Worm (Caenorhabditis elegans) whole organism, L2 larva: ENCODE data around the gene dpr-1.

Source experiments
- C34F6.9 ChIP-seq: fragments of 150-350 bp; optimal IDR thresholded peaks from 2 replicates; lab custom pipeline; 2014; ENCODE audit warnings: missing biosample characterization, missing genetic modification characterization
- F13H6.1 ChIP-seq: sonication (generic microtip); optimal IDR thresholded peaks from 2 replicates; lab custom pipeline; 2016; ENCODE audit warnings: missing genetic modification characterization, missing compliant biosample characterization
- R02D3.7 ChIP-seq: fragments of 150-350 bp; optimal IDR thresholded peaks from 2 replicates; lab custom pipeline; 2014; ENCODE audit warnings: missing biosample characterization, missing genetic modification characterization
- Y55F3AM.14 ChIP-seq: fragments of 200-800 bp; sonication (Bioruptor generic); optimal IDR thresholded peaks from 2 replicates; lab custom pipeline; 2018; ENCODE audit warnings: mild to moderate bottlenecking, missing genetic modification characterization, missing compliant biosample characterization
- ZK546.5 ChIP-seq: sonication (generic microtip); optimal IDR thresholded peaks from 2 replicates; lab custom pipeline; 2017; ENCODE audit warnings: missing biosample characterization, missing genetic modification characterization
- alr-1 ChIP-seq: fragments of 150-350 bp; optimal IDR thresholded peaks from 2 replicates; lab custom pipeline; 2014; ENCODE audit warnings: missing biosample characterization, missing genetic modification characterization
- blmp-1 ChIP-seq: sonication (generic microtip); optimal IDR thresholded peaks from 2 replicates; lab custom pipeline; 2017; ENCODE audit warnings: missing genetic modification characterization, mild to moderate bottlenecking, missing compliant biosample characterization, antibody characterized with exemption, moderate library complexity; ENCODE audit not compliant: insufficient read depth
- ceh-82 ChIP-seq: fragments of 150-350 bp; optimal IDR thresholded peaks from 2 replicates; lab custom pipeline; 2014; ENCODE audit warnings: missing biosample characterization, missing genetic modification characterization
- crh-2 ChIP-seq: sonication (generic microtip); optimal IDR thresholded peaks from 2 replicates; lab custom pipeline; 2017; ENCODE audit warnings: missing biosample characterization, missing genetic modification characterization
- elt-1 ChIP-seq: fragments of 150-350 bp; optimal IDR thresholded peaks from 2 replicates; lab custom pipeline; 2014; ENCODE audit warnings: missing biosample characterization, missing genetic modification characterization
- elt-3 ChIP-seq: sonication (generic microtip); optimal IDR thresholded peaks from 2 replicates; lab custom pipeline; 2017; ENCODE audit warnings: missing biosample characterization, missing genetic modification characterization
- fos-1 ChIP-seq: fragments of 150-350 bp; optimal IDR thresholded peaks from 2 replicates; lab custom pipeline; 2014; ENCODE audit warnings: missing biosample characterization, missing genetic modification characterization
- gmeb-1 ChIP-seq: fragments of 150-350 bp; optimal IDR thresholded peaks from 2 replicates; lab custom pipeline; 2014; ENCODE audit warnings: missing biosample characterization, missing genetic modification characterization
- lin-11 ChIP-seq: fragments of 150-350 bp; sonication (generic microtip); optimal IDR thresholded peaks from 2 replicates; lab custom pipeline; 2014; ENCODE audit warnings: missing biosample characterization, missing genetic modification characterization, inconsistent platforms, mixed read lengths
- lin-13 ChIP-seq: fragments of 150-350 bp; optimal IDR thresholded peaks from 2 replicates; lab custom pipeline; 2014; ENCODE audit warnings: missing biosample characterization, missing genetic modification reagents, missing genetic modification characterization
- lin-39 ChIP-seq: fragments of 150-350 bp; optimal IDR thresholded peaks from 2 replicates; lab custom pipeline; 2014; ENCODE audit warnings: missing biosample characterization, missing genetic modification reagents, missing genetic modification characterization
- lsy-2 ChIP-seq, 2 experiments: fragments of 150-350 bp in 1 of 2; sonication (generic microtip) in 1 of 2; optimal IDR thresholded peaks; 2 replicates each; lab custom pipeline; 2014 to 2017; ENCODE audit warnings: missing biosample characterization in 2 of 2, missing genetic modification characterization in 2 of 2
- mab-5 ChIP-seq: fragments of 150-350 bp; optimal IDR thresholded peaks from 2 replicates; lab custom pipeline; 2014; ENCODE audit warnings: missing biosample characterization, missing genetic modification characterization
- mbf-1 ChIP-seq: sonication (generic microtip); optimal IDR thresholded peaks from 2 replicates; lab custom pipeline; 2017; ENCODE audit warnings: missing biosample characterization, missing genetic modification characterization
- mdl-1 ChIP-seq, 2 experiments: fragments of 150-350 bp in 1 of 2; sonication (generic microtip) in 1 of 2; optimal IDR thresholded peaks; 2 replicates each; lab custom pipeline; 2017; ENCODE audit warnings: missing biosample characterization in 2 of 2, missing genetic modification characterization in 2 of 2
- nhr-10 ChIP-seq: sonication (generic microtip); optimal IDR thresholded peaks from 2 replicates; lab custom pipeline; 2017; ENCODE audit warnings: missing biosample characterization, missing genetic modification characterization
- nhr-11 ChIP-seq: fragments of 150-350 bp; optimal IDR thresholded peaks from 2 replicates; lab custom pipeline; 2014; ENCODE audit warnings: missing biosample characterization, missing genetic modification characterization
- nhr-12 ChIP-seq: fragments of 150-350 bp; optimal IDR thresholded peaks from 2 replicates; lab custom pipeline; 2014; ENCODE audit warnings: missing biosample characterization, missing genetic modification characterization
- nhr-129 ChIP-seq: fragments of 150-350 bp; optimal IDR thresholded peaks from 2 replicates; lab custom pipeline; 2014; ENCODE audit warnings: missing biosample characterization, missing genetic modification characterization
- nhr-21 ChIP-seq: fragments of 150-350 bp; optimal IDR thresholded peaks from 2 replicates; lab custom pipeline; 2014; ENCODE audit warnings: missing biosample characterization, missing genetic modification characterization
- nhr-23 ChIP-seq: fragments of 150-350 bp; optimal IDR thresholded peaks from 2 replicates; lab custom pipeline; 2014; ENCODE audit warnings: missing biosample characterization, missing genetic modification reagents, missing genetic modification characterization
- nhr-237 ChIP-seq: fragments of 150-350 bp; optimal IDR thresholded peaks from 2 replicates; lab custom pipeline; 2014; ENCODE audit warnings: missing biosample characterization, missing genetic modification characterization
- nhr-25 ChIP-seq: fragments of 150-350 bp; sonication (generic microtip); optimal IDR thresholded peaks from 3 replicates; lab custom pipeline; 2014; ENCODE audit warnings: missing biosample characterization, missing genetic modification characterization
- nhr-6 ChIP-seq: fragments of 150-350 bp; optimal IDR thresholded peaks from 2 replicates; lab custom pipeline; 2014; ENCODE audit warnings: missing biosample characterization, missing genetic modification characterization
- nhr-77 ChIP-seq: fragments of 150-350 bp; optimal IDR thresholded peaks from 2 replicates; lab custom pipeline; 2014; ENCODE audit warnings: missing biosample characterization, missing genetic modification characterization
- peb-1 ChIP-seq: fragments of 150-350 bp; optimal IDR thresholded peaks from 2 replicates; lab custom pipeline; 2014; ENCODE audit warnings: missing biosample characterization, missing genetic modification characterization
- skn-1 ChIP-seq: sonication (generic microtip); optimal IDR thresholded peaks from 2 replicates; lab custom pipeline; 2017; ENCODE audit warnings: missing biosample characterization, missing genetic modification characterization
- sma-9 ChIP-seq, 2 experiments: fragments of 150-350 bp in 1 of 2; sonication (generic microtip) in 1 of 2; optimal IDR thresholded peaks; 2 replicates each; lab custom pipeline; 2014 to 2016; ENCODE audit warnings: missing genetic modification characterization in 2 of 2, mild to moderate bottlenecking in 1 of 2, missing biosample characterization in 1 of 2, missing compliant biosample characterization in 1 of 2, missing genetic modification reagents in 1 of 2, moderate library complexity in 1 of 2
- snpc-4 ChIP-seq: fragments of 150-350 bp; optimal IDR thresholded peaks from 2 replicates; lab custom pipeline; 2014; ENCODE audit warnings: missing biosample characterization, missing genetic modification characterization
- unc-39 ChIP-seq: fragments of 150-350 bp; optimal IDR thresholded peaks from 2 replicates; lab custom pipeline; 2014; ENCODE audit warnings: missing biosample characterization, missing genetic modification characterization
- unc-55 ChIP-seq: fragments of 150-350 bp; sonication (generic microtip); optimal IDR thresholded peaks from 3 replicates; lab custom pipeline; 2014; ENCODE audit warnings: missing biosample characterization, missing genetic modification reagents, missing genetic modification characterization
- unc-62 ChIP-seq: fragments of 150-350 bp; optimal IDR thresholded peaks from 2 replicates; lab custom pipeline; 2014; ENCODE audit warnings: missing biosample characterization, missing genetic modification reagents, missing genetic modification characterization
- zag-1 ChIP-seq: fragments of 150-350 bp; optimal IDR thresholded peaks from 2 replicates; lab custom pipeline; 2014; ENCODE audit warnings: missing biosample characterization, missing genetic modification characterization
- ztf-1 ChIP-seq: fragments of 200-800 bp; sonication (Bioruptor generic); conservative IDR thresholded peaks from 2 replicates; pipeline ENCODE4 v1.3.6; 2022; ENCODE audit warnings: missing genetic modification characterization, missing compliant biosample characterization

dpr-1 gene

ce11 chrV:13955370-13956089 is 13.5 kb upstream of the dpr-1 start:
- TF ChIP-seq alr-1 (no peak), sma-9 (GFP tag; optimal IDR thresholded peaks at IDR 0.05; lab: Kevin White, UChicago) (no peak), sma-9 (tag; optimal IDR thresholded peaks at IDR 0.05; lab: Kevin White, UChicago) (no peak), lin-39 (tag; lab: Kevin White, UChicago) (no peak), blmp-1 (tag; lab: Kevin White, UChicago) (no peak), ZK546.5 (no peak), peb-1 (no peak), nhr-11 (tag; lab: Kevin White, UChicago) (no peak), unc-39 (no peak), nhr-129 (tag; lab: Kevin White, UChicago) (no peak), mbf-1 (tag; lab: Kevin White, UChicago) (no peak), nhr-6 (tag; lab: Kevin White, UChicago) (no peak), skn-1 (tag; lab: Kevin White, UChicago) (no peak), nhr-237 (no peak), R02D3.7 (tag; lab: Kevin White, UChicago) (no peak), nhr-23 (tag; lab: Kevin White, UChicago) (no peak), nhr-12 (no peak), F13H6.1 (tag; lab: Kevin White, UChicago) (no peak), unc-55 (no peak)

DNA sequence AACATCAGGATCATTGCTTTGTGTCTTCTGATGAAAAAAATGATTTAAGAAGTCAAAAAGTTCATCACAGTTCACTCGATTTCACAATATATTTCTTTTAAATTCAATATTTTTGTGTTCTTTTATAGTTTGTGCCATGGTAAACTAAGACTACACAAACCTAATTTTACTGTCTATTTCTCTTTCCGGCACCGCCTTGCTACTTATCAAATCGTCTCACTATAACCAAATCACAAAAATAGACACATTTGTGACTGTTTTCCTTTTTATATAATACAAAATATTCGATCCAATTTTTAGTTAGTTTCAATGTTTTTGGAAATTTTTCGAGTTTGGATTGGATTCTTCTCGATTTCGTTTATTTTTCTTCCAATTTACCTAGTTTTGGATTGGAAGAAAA is 12.1 kb upstream of the dpr-1 start, which contains the start of gene swt-6:
TSS of gene swt-6 (plus strand) at position 301 of the 400 bp plus-strand sequence.
- TF ChIP-seq elt-3 (no peak), alr-1 (no peak), unc-62 (GFP tag; lab: Kevin White, UChicago) (no peak), ztf-1 (no peak), nhr-77 (no peak), nhr-11 (tag; lab: Kevin White, UChicago) (no peak), nhr-237 (no peak), Y55F3AM.14 (GFP tag; lab: Kevin White, UChicago) (no peak), nhr-25 (tag; lab: Kevin White, UChicago) (no peak), blmp-1 (tag; lab: Kevin White, UChicago) (no peak), mab-5 (tag; lab: Kevin White, UChicago) (no peak), elt-1 (no peak), sma-9 (GFP tag; optimal IDR thresholded peaks at IDR 0.05; lab: Kevin White, UChicago) (no peak), sma-9 (tag; optimal IDR thresholded peaks at IDR 0.05; lab: Kevin White, UChicago) (no peak), zag-1 (tag; lab: Kevin White, UChicago) (no peak), gmeb-1 (tag; lab: Kevin White, UChicago) (no peak)

ce11 chrV:13953191-13953590 is 11.2 kb upstream of the dpr-1 start, which contains the start of gene R10D12.8:
Gene R10D12.8 (minus strand): TSS chrV:13953291.
- TF ChIP-seq lin-11 (tag; lab: Kevin White, UChicago) (no peak), nhr-21 (tag; lab: Kevin White, UChicago) (no peak), nhr-6 (tag; lab: Kevin White, UChicago) (no peak), nhr-12 (no peak), nhr-237 (no peak), snpc-4 (tag; lab: Kevin White, UChicago) (no peak), zag-1 (tag; lab: Kevin White, UChicago) (no peak), nhr-77 (no peak), mdl-1 (tag; optimal IDR thresholded peaks at IDR 0.05; lab: Kevin White, UChicago) (no peak), fos-1 (tag; lab: Kevin White, UChicago) (no peak), lin-13 (GFP tag; lab: Kevin White, UChicago) (no peak), nhr-10 (tag; lab: Kevin White, UChicago) (no peak), elt-1 (no peak), ceh-82 (tag; lab: Kevin White, UChicago) (no peak), nhr-11 (tag; lab: Kevin White, UChicago) (no peak), mbf-1 (tag; lab: Kevin White, UChicago) (no peak), lsy-2 (tag; optimal IDR thresholded peaks at IDR 0.05; lab: Kevin White, UChicago) (no peak), crh-2 (tag; lab: Kevin White, UChicago) (no peak), C34F6.9 (no peak)
- TF ChIP-seq, all 48 proteins: peak for 0
